Worm (Caenorhabditis elegans): ENCODE data around the gene rbm-28.

DNA sequence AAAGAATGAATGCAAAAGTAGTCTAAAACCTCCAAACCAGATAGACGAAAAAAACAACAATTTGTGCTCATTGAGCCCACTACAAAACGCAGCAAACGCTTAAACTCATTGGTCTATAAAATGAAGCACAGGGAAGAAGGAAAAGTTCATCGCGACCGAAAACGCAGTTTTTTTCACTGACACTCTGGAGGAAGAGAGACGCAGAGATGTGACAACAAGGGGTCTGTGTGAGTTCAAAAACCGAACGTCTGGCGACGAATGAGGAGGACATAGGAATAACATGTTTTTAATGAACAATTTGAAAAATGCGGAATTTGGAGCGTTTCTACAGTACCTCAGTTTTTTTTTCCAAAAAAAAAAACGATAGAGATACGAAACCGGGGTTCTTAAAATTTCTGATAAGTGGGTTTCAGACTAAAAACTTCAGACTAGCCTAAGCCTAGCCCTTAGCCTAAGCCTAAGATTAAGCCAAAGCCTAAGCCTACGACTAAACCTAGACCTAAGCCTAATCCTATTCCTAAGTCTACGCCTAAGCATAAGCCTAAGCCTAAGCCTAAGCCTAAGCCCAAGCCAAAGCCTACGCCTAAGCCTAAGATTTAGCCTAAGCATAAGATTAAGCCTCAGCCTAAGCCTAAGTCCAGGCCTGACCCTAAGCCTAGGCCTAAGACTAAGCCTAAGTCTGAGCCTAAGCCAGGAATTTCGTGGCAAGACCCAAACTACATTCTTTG lies 37.6 kb upstream of the rbm-28 start:
- TF ChIP-seq ama-1 (optimal IDR thresholded peaks at IDR 0.05) (no peak), tra-4 (tag; optimal IDR thresholded peaks at IDR 0.05) (no peak), hnd-1 (tag; optimal IDR thresholded peaks at IDR 0.05) (no peak), hmg-4 (GFP tag; optimal IDR thresholded peaks at IDR 0.05) (no peak), ets-7 (tag; optimal IDR thresholded peaks at IDR 0.05) (no peak), sea-1 (GFP tag; conservative IDR thresholded peaks at IDR 0.05) (no peak), scrt-1 (GFP tag; IDR thresholded peaks at IDR 0.05) (no peak; the same call in 1 of the 2 replicates), F13C5.2 (tag; optimal IDR thresholded peaks at IDR 0.05) (no peak), flt-1 (GFP tag; IDR thresholded peaks at IDR 0.05) (no peak), hmbx-1 (tag; optimal IDR thresholded peaks at IDR 0.05) (no peak), aly-1 (tag; optimal IDR thresholded peaks at IDR 0.05) (no peak)

Data from whole organism, early embryonic.